Fruit fly (Drosophila melanogaster): ENCODE measurements around the gene btn.

dm6 chr3R:22546017-22546416 is 40.4 kb downstream of the btn start:
- no peak for TF ChIP-seq slou (GFP tag; optimal IDR thresholded peaks at IDR 0.05)
- TF ChIP-seq CG11723 (GFP tag; optimal IDR thresholded peaks at IDR 0.05): no peak
- no peak for TF ChIP-seq Hmx (GFP tag; optimal IDR thresholded peaks at IDR 0.05)
- TF ChIP-seq CG15269 (tag; optimal IDR thresholded peaks at IDR 0.05): no peak
- TF ChIP-seq CG9797 (GFP tag; optimal IDR thresholded peaks at IDR 0.05): no peak

All from whole organism, embryonic.